Worm (Caenorhabditis elegans): ENCODE results near the gene oac-2.

The oac-2 gene

DNA sequence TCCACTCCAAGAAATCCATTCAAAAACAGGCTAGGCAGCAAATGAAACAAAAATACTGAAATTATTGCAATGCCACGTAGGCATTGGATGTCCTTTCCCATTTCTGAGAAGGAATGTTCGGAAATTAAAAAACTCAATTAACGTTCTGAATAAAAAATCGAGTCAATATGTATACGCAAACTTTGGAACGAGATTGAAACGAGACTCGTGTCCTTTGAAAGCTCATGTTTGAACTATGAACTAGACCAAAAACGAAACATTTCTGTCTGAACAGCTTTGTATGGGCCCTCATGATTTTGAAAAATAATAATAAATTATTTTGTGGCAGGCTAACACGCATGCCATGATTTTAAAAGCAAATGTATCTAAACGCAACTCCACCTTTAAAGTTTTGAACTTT lies at the start of gene oac-2:
Gene oac-2 (minus strand): TSS at position 101 of the 400 bp plus-strand sequence.
- TF ChIP-seq sma-3 (GFP tag; optimal IDR thresholded peaks at IDR 0.05) (no peak), ama-1 (optimal IDR thresholded peaks at IDR 0.05) (no peak), lsy-2 (tag; optimal IDR thresholded peaks at IDR 0.05) (no peak), ztf-4 (tag; optimal IDR thresholded peaks at IDR 0.05) (no peak), fos-1 (tag; optimal IDR thresholded peaks at IDR 0.05) (no peak), nhr-23 (tag; optimal IDR thresholded peaks at IDR 0.05) (no peak), nhr-25 (tag; optimal IDR thresholded peaks at IDR 0.05) (no peak), C34F6.9 (tag; optimal IDR thresholded peaks at IDR 0.05) (no peak), zag-1 (tag; optimal IDR thresholded peaks at IDR 0.05) (no peak), lin-11 (tag; optimal IDR thresholded peaks at IDR 0.05) (no peak), crh-2 (tag; optimal IDR thresholded peaks at IDR 0.05) (no peak), nhr-77 (tag; optimal IDR thresholded peaks at IDR 0.05) (no peak), R02D3.7 (tag; optimal IDR thresholded peaks at IDR 0.05) (no peak), unc-62 (GFP tag; optimal IDR thresholded peaks at IDR 0.05) (no peak), gmeb-1 (tag; optimal IDR thresholded peaks at IDR 0.05) (no peak)

DNA sequence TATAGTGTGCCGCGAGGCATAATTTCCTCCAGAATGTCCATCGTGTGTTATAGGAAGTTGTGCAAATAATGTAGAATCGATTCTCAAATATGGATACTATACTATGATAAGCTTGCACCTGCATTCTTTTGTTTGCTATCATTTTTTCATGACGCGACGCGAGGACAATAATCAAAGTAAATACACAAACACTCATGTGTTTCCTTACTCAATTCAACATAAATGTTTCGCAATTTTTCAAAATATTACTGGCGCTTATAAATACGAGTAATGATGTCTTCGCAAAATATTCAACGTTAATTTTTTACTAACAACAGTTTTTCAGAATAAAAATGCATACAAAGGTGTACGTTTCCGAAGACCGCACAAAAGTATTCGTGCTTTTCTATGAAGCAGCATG lies 48.3 kb upstream of the oac-2 start, which contains the start of gene irg-1:
Gene irg-1 (plus strand): TSS at position 326 of the 400 bp plus-strand sequence.
- TF ChIP-seq sma-9 (GFP tag; optimal IDR thresholded peaks at IDR 0.05) = no peak
- TF ChIP-seq sma-9 (tag; optimal IDR thresholded peaks at IDR 0.05) = no peak
- TF ChIP-seq dmd-4 (tag; optimal IDR thresholded peaks at IDR 0.05) = no peak
- TF ChIP-seq ceh-82 (tag; optimal IDR thresholded peaks at IDR 0.05) = no peak
- no peak for TF ChIP-seq mbf-1 (tag; optimal IDR thresholded peaks at IDR 0.05)
- TF ChIP-seq mab-5 (tag; optimal IDR thresholded peaks at IDR 0.05) = no peak
- no peak for TF ChIP-seq C34F6.9 (tag; optimal IDR thresholded peaks at IDR 0.05)
- no peak for TF ChIP-seq unc-62 (GFP tag; optimal IDR thresholded peaks at IDR 0.05)
- TF ChIP-seq egl-27 (tag; optimal IDR thresholded peaks at IDR 0.05) = no peak
- TF ChIP-seq elt-1 (tag; optimal IDR thresholded peaks at IDR 0.05) = no peak
- TF ChIP-seq ztf-1 (GFP tag; conservative IDR thresholded peaks at IDR 0.05) = no peak
- TF ChIP-seq ZK546.5 (tag; optimal IDR thresholded peaks at IDR 0.05) = no peak
- TF ChIP-seq lin-13 (GFP tag; optimal IDR thresholded peaks at IDR 0.05) = no peak
- TF ChIP-seq alr-1 (tag; optimal IDR thresholded peaks at IDR 0.05) = no peak

DNA sequence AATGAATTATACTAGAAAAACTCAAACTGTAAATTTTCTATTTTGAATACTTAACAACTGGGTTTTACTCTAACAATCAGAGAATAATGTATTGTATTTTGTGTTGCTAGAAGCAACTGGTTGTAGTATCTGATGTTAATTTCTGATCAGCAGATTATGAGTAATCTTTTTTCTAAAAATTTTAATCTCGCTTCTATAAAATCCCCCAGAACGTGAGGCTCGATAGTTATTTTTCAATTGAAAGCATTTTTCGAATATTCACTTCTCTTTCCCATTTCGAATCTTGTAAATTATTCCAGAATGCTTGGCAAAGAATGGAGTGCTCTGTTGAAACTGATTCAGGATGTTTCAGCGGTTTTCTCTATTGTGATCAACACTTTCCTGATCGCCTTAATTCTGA lies 43.0 kb upstream of the oac-2 start, which contains the start of gene str-227:
Gene str-227 (plus strand): TSS at position 301 of the 400 bp plus-strand sequence.
- no peak for TF ChIP-seq aly-2 (tag; optimal IDR thresholded peaks at IDR 0.05)
- no peak for TF ChIP-seq nhr-11 (tag; optimal IDR thresholded peaks at IDR 0.05)
- no peak for TF ChIP-seq C34F6.9 (tag; optimal IDR thresholded peaks at IDR 0.05)
- TF ChIP-seq lsy-2 (tag; optimal IDR thresholded peaks at IDR 0.05) = no peak
- TF ChIP-seq snpc-4 (tag; optimal IDR thresholded peaks at IDR 0.05) = no peak
- no peak for TF ChIP-seq unc-55 (GFP tag; optimal IDR thresholded peaks at IDR 0.05)
- no peak for TF ChIP-seq lin-11 (tag; optimal IDR thresholded peaks at IDR 0.05)
- no peak for TF ChIP-seq ztf-1 (GFP tag; conservative IDR thresholded peaks at IDR 0.05)
- TF ChIP-seq lin-13 (GFP tag; optimal IDR thresholded peaks at IDR 0.05) = no peak
- TF ChIP-seq fos-1 (tag; optimal IDR thresholded peaks at IDR 0.05) = no peak
- TF ChIP-seq sem-4 (tag; optimal IDR thresholded peaks at IDR 0.05) = no peak
- no peak for TF ChIP-seq nhr-12 (tag; optimal IDR thresholded peaks at IDR 0.05)
- TF ChIP-seq nhr-129 (tag; optimal IDR thresholded peaks at IDR 0.05) = no peak
- no peak for TF ChIP-seq alr-1 (tag; optimal IDR thresholded peaks at IDR 0.05)
- no peak for TF ChIP-seq nhr-77 (tag; optimal IDR thresholded peaks at IDR 0.05)
- TF ChIP-seq R02D3.7 (tag; optimal IDR thresholded peaks at IDR 0.05) = no peak
- no peak for TF ChIP-seq F13H6.1 (tag; optimal IDR thresholded peaks at IDR 0.05)

ce11 chrV:3512381-3512780 lies 37.5 kb upstream of the oac-2 start, which contains the start of gene str-226:
Gene str-226 (plus strand): TSS chrV:3512681.
- no peak for TF ChIP-seq mdl-1 (tag; optimal IDR thresholded peaks at IDR 0.05)
- no peak for TF ChIP-seq F13H6.1 (tag; optimal IDR thresholded peaks at IDR 0.05)
- TF ChIP-seq fos-1 (tag; optimal IDR thresholded peaks at IDR 0.05) = no peak
- TF ChIP-seq mbf-1 (tag; optimal IDR thresholded peaks at IDR 0.05) = no peak
- TF ChIP-seq ama-1 (optimal IDR thresholded peaks at IDR 0.05) = no peak
- TF ChIP-seq ceh-82 (tag; optimal IDR thresholded peaks at IDR 0.05) = no peak
- TF ChIP-seq nhr-129 (tag; optimal IDR thresholded peaks at IDR 0.05) = no peak
- TF ChIP-seq sma-9 (GFP tag; optimal IDR thresholded peaks at IDR 0.05) = no peak
- TF ChIP-seq sma-9 (tag; optimal IDR thresholded peaks at IDR 0.05) = no peak
- no peak for TF ChIP-seq ztf-11 (tag; optimal IDR thresholded peaks at IDR 0.05)
- TF ChIP-seq blmp-1 (tag; optimal IDR thresholded peaks at IDR 0.05; ENCODE audit: insufficient read depth) = no peak

Data from whole organism, L2 larva.